Fruit fly (Drosophila melanogaster) whole organism, embryonic: ENCODE data around the gene Targ2.

ENCODE experiments used
- Ada2b ChIP-seq: fragments of 200-800 bp; sonication (Bioruptor generic); IDR thresholded peaks from 2 replicates; pipeline ENCODE4 v1.3.6; 2022; ENCODE audit warnings: missing biosample characterization, missing genetic modification characterization
- Adf1 ChIP-seq: fragments of 200-800 bp; sonication (Bioruptor generic); IDR thresholded peaks from 2 replicates; pipeline ENCODE4 v1.3.6; 2022; ENCODE audit warnings: missing biosample characterization, missing genetic modification characterization
- CG10565 ChIP-seq: fragments of 200-800 bp; sonication (Bioruptor generic); optimal IDR thresholded peaks from 3 replicates; lab custom pipeline; 2016; ENCODE audit warnings: missing biosample characterization, mild to moderate bottlenecking, missing genetic modification characterization
- CG11696 ChIP-seq: fragments of 200-800 bp; sonication (Bioruptor generic); IDR thresholded peaks from 2 replicates; pipeline ENCODE4 v1.3.6; 2022; ENCODE audit warnings: missing biosample characterization, missing genetic modification characterization
- CG12391 ChIP-seq: fragments of 200-800 bp; sonication (Bioruptor generic); optimal IDR thresholded peaks from 3 replicates; lab custom pipeline; 2018; ENCODE audit warnings: missing biosample characterization, mild to moderate bottlenecking, missing genetic modification characterization, moderate library complexity
- CG13775 ChIP-seq: fragments of 200-800 bp; sonication (Bioruptor generic); optimal IDR thresholded peaks from 3 replicates; lab custom pipeline; 2017; ENCODE audit warnings: missing biosample characterization, mild to moderate bottlenecking, missing genetic modification characterization
- CG18764 ChIP-seq: fragments of 200-800 bp; sonication (Bioruptor generic); optimal IDR thresholded peaks from 3 replicates; lab custom pipeline; 2016; ENCODE audit warnings: missing biosample characterization, missing genetic modification characterization
- CG2199 ChIP-seq: fragments of 200-800 bp; sonication (Bioruptor generic); IDR thresholded peaks from 3 replicates; pipeline ENCODE4 v1.3.6; 2022; ENCODE audit warnings: missing biosample characterization, missing genetic modification characterization
- CG3281 ChIP-seq: fragments of 200-800 bp; sonication (Bioruptor generic); optimal IDR thresholded peaks from 3 replicates; lab custom pipeline; 2017; ENCODE audit warnings: missing biosample characterization, mild to moderate bottlenecking, missing genetic modification characterization
- CG42726 ChIP-seq: fragments of 200-800 bp; sonication (Bioruptor generic); IDR thresholded peaks from 2 replicates; pipeline ENCODE4 v1.3.6; 2022; ENCODE audit warnings: missing biosample characterization, missing genetic modification characterization; ENCODE audit not compliant: partially characterized antibody
- CG4282 ChIP-seq: fragments of 200-800 bp; sonication (Bioruptor generic); optimal IDR thresholded peaks from 2 replicates; lab custom pipeline; 2016; ENCODE audit warnings: missing biosample characterization, missing genetic modification characterization
- CG43689 ChIP-seq: fragments of 200-800 bp; sonication (Bioruptor generic); IDR thresholded peaks from 2 replicates; pipeline ENCODE4 v1.3.6; 2022; ENCODE audit warnings: missing biosample characterization, missing genetic modification characterization
- CG6689 ChIP-seq: fragments of 200-800 bp; sonication (Bioruptor generic); IDR thresholded peaks from 2 replicates; pipeline ENCODE4 v1.3.6; 2022; ENCODE audit warnings: missing biosample characterization, missing genetic modification characterization
- CG6791 ChIP-seq: fragments of 200-800 bp; sonication (Bioruptor generic); IDR thresholded peaks from 3 replicates; pipeline ENCODE4 v1.3.6; 2022; ENCODE audit warnings: missing biosample characterization, missing genetic modification characterization; ENCODE audit not compliant: partially characterized antibody
- CG9437 ChIP-seq: fragments of 200-800 bp; sonication (Bioruptor generic); optimal IDR thresholded peaks from 2 replicates; lab custom pipeline; 2018; ENCODE audit warnings: missing biosample characterization, mild to moderate bottlenecking, missing genetic modification characterization
- CG9609 ChIP-seq: fragments of 200-800 bp; sonication (Bioruptor generic); optimal IDR thresholded peaks from 3 replicates; lab custom pipeline; 2016; ENCODE audit warnings: missing biosample characterization, missing genetic modification characterization
- CHES-1-like ChIP-seq: fragments of 200-800 bp; sonication (Bioruptor generic); optimal IDR thresholded peaks from 2 replicates; lab custom pipeline; 2016; ENCODE audit warnings: missing biosample characterization, missing genetic modification characterization
- D ChIP-seq, 2 experiments: fragments of 200-800 bp in 1 of 2; fragments of >200 bp in 1 of 2; sonication (Bioruptor generic) in 1 of 2; optimal IDR thresholded peaks; 2 replicates in 1 of 2; 3 replicates in 1 of 2; lab custom pipeline; 2017; ENCODE audit warnings: mild to moderate bottlenecking in 1 of 2, missing biosample characterization in 1 of 2, missing genetic modification characterization in 1 of 2, missing genetic modification reagents in 1 of 2
- Dad ChIP-seq: fragments of 200-800 bp; sonication (Bioruptor generic); optimal IDR thresholded peaks from 3 replicates; lab custom pipeline; 2016; ENCODE audit warnings: missing biosample characterization, missing genetic modification characterization
- H2.0 ChIP-seq: fragments of 200-800 bp; sonication (Bioruptor generic); IDR thresholded peaks from 2 replicates; pipeline ENCODE4 v1.3.6; 2022; ENCODE audit warnings: missing biosample characterization, missing genetic modification characterization
- HLH3B ChIP-seq: fragments of 200-800 bp; sonication (Bioruptor generic); IDR thresholded peaks from 2 replicates; pipeline ENCODE4 v1.3.6; 2022; ENCODE audit warnings: missing biosample characterization, missing genetic modification characterization
- HmgD ChIP-seq: fragments of 200-800 bp; sonication (Bioruptor generic); optimal IDR thresholded peaks from 3 replicates; lab custom pipeline; 2016; ENCODE audit warnings: missing biosample characterization, missing genetic modification characterization
- MTF-1 ChIP-seq: fragments of 200-800 bp; sonication (Bioruptor generic); optimal IDR thresholded peaks from 2 replicates; lab custom pipeline; 2018; ENCODE audit warnings: missing biosample characterization, mild to moderate bottlenecking, missing genetic modification characterization, borderline replicate concordance
- Myb ChIP-seq: fragments of 200-800 bp; sonication (Bioruptor generic); optimal IDR thresholded peaks from 2 replicates; lab custom pipeline; 2016; ENCODE audit warnings: missing biosample characterization, missing genetic modification characterization
- Ravus ChIP-seq: fragments of 200-800 bp; sonication (Bioruptor generic); IDR thresholded peaks from 2 replicates; pipeline ENCODE4 v1.3.6; 2022; ENCODE audit warnings: missing biosample characterization, missing genetic modification characterization
- Ssrp ChIP-seq: fragments of 200-800 bp; sonication (Bioruptor generic); optimal IDR thresholded peaks from 2 replicates; lab custom pipeline; 2018; ENCODE audit warnings: missing biosample characterization, mild to moderate bottlenecking, missing genetic modification characterization, moderate library complexity
- Stat92E ChIP-seq, 3 experiments: fragments of >200 bp in 2 of 3; fragments of 200-800 bp in 1 of 3; sonication (Bioruptor generic) in 1 of 3; optimal IDR thresholded peaks; 2 replicates each; lab custom pipeline; 2017 to 2019; ENCODE audit warnings: missing biosample characterization in 3 of 3, missing genetic modification characterization in 3 of 3, mild to moderate bottlenecking in 1 of 3, moderate library complexity in 1 of 3
- amos ChIP-seq: fragments of 200-800 bp; sonication (Bioruptor generic); IDR thresholded peaks from 2 replicates; pipeline ENCODE4 v1.3.6; 2022; ENCODE audit warnings: missing biosample characterization, missing genetic modification characterization; ENCODE audit not compliant: partially characterized antibody
- ara ChIP-seq: fragments of 200-800 bp; sonication (Bioruptor generic); IDR thresholded peaks from 2 replicates; pipeline ENCODE4 v1.3.6; 2022; ENCODE audit warnings: missing biosample characterization, missing genetic modification characterization
- ase ChIP-seq: fragments of 200-800 bp; sonication (Bioruptor generic); IDR thresholded peaks from 3 replicates; pipeline ENCODE4 v1.3.6; 2022; ENCODE audit warnings: missing biosample characterization, missing genetic modification characterization
- bab2 ChIP-seq: fragments of 200-800 bp; sonication (Bioruptor generic); optimal IDR thresholded peaks from 2 replicates; lab custom pipeline; 2016; ENCODE audit warnings: missing biosample characterization, missing genetic modification characterization
- cato ChIP-seq: fragments of 200-800 bp; sonication (Bioruptor generic); optimal IDR thresholded peaks from 2 replicates; lab custom pipeline; 2016; ENCODE audit warnings: missing biosample characterization, missing genetic modification characterization, borderline replicate concordance
- corto ChIP-seq: fragments of 200-800 bp; sonication (Bioruptor generic); optimal IDR thresholded peaks from 2 replicates; lab custom pipeline; 2016; ENCODE audit warnings: missing biosample characterization, mild to moderate bottlenecking, missing genetic modification characterization, moderate library complexity
- dmrt11E ChIP-seq: fragments of 200-800 bp; sonication (Bioruptor generic); optimal IDR thresholded peaks from 3 replicates; lab custom pipeline; 2018; ENCODE audit warnings: missing biosample characterization, mild to moderate bottlenecking, missing genetic modification characterization, moderate library complexity
- ewg ChIP-seq: fragments of 200-800 bp; sonication (Bioruptor generic); optimal IDR thresholded peaks from 3 replicates; lab custom pipeline; 2017; ENCODE audit warnings: mild to moderate bottlenecking, missing biosample characterization, missing genetic modification reagents, missing genetic modification characterization
- exex ChIP-seq: fragments of 200-800 bp; sonication (Bioruptor generic); optimal IDR thresholded peaks from 4 replicates; lab custom pipeline; 2018; ENCODE audit warnings: missing biosample characterization, mild to moderate bottlenecking, missing genetic modification characterization, moderate library complexity
- fd96Cb ChIP-seq: fragments of 200-800 bp; sonication (Bioruptor generic); optimal IDR thresholded peaks from 2 replicates; lab custom pipeline; 2018; ENCODE audit warnings: missing biosample characterization, mild to moderate bottlenecking, missing genetic modification characterization, moderate library complexity
- jing ChIP-seq: fragments of 200-800 bp; sonication (Bioruptor generic); optimal IDR thresholded peaks from 2 replicates; lab custom pipeline; 2018; ENCODE audit warnings: missing biosample characterization, mild to moderate bottlenecking, missing genetic modification characterization
- ken ChIP-seq: fragments of 200-800 bp; sonication (Bioruptor generic); IDR thresholded peaks from 3 replicates; pipeline ENCODE4 v1.3.6; 2022; ENCODE audit warnings: missing biosample characterization, missing genetic modification characterization
- lilli ChIP-seq: fragments of 200-800 bp; sonication (Bioruptor generic); optimal IDR thresholded peaks from 3 replicates; lab custom pipeline; 2016; ENCODE audit warnings: missing biosample characterization, missing genetic modification characterization
- luna ChIP-seq: fragments of 200-800 bp; sonication (Bioruptor generic); optimal IDR thresholded peaks from 2 replicates; lab custom pipeline; 2016; ENCODE audit warnings: missing biosample characterization, missing genetic modification characterization
- otp ChIP-seq: fragments of 200-800 bp; sonication (Bioruptor generic); IDR thresholded peaks from 3 replicates; pipeline ENCODE4, ENCODE4 v1.3.6; 2022; ENCODE audit warnings: missing biosample characterization, missing genetic modification characterization
- p53 ChIP-seq: fragments of 200-800 bp; sonication (Bioruptor generic); optimal IDR thresholded peaks from 2 replicates; lab custom pipeline; 2016; ENCODE audit warnings: missing biosample characterization, missing genetic modification characterization
- pzg ChIP-seq: fragments of 200-800 bp; sonication (Bioruptor generic); optimal IDR thresholded peaks from 3 replicates; lab custom pipeline; 2018; ENCODE audit warnings: missing biosample characterization, mild to moderate bottlenecking, missing genetic modification characterization, moderate library complexity
- sens ChIP-seq: fragments of 200-800 bp; sonication (Bioruptor generic); peaks from one replicate; lab custom pipeline; 2016; ENCODE audit warnings: missing biosample characterization, missing genetic modification characterization
- slou ChIP-seq: fragments of 200-800 bp; sonication (Bioruptor generic); optimal IDR thresholded peaks from 3 replicates; lab custom pipeline; 2016; ENCODE audit warnings: missing biosample characterization, missing genetic modification characterization
- sug ChIP-seq: fragments of 200-800 bp; optimal IDR thresholded peaks from 2 replicates; lab custom pipeline; 2019; ENCODE audit warnings: missing biosample characterization, mild to moderate bottlenecking, missing genetic modification characterization, moderate library complexity
- trem ChIP-seq: fragments of 200-800 bp; optimal IDR thresholded peaks from 3 replicates; lab custom pipeline; 2019; ENCODE audit warnings: missing biosample characterization, mild to moderate bottlenecking, missing genetic modification characterization, moderate library complexity
- trh ChIP-seq: fragments of 200-800 bp; sonication (Bioruptor generic); optimal IDR thresholded peaks from 2 replicates; lab custom pipeline; 2016; ENCODE audit warnings: missing biosample characterization, missing genetic modification characterization
- wor ChIP-seq: fragments of 200-800 bp; sonication (Bioruptor generic); IDR thresholded peaks from 2 replicates; pipeline ENCODE4 v1.3.6; 2022; ENCODE audit warnings: missing biosample characterization, missing genetic modification characterization
- zen2 ChIP-seq: fragments of 200-800 bp; sonication (Bioruptor generic); IDR thresholded peaks from 3 replicates; pipeline ENCODE4 v1.3.6; 2022; ENCODE audit warnings: missing biosample characterization, missing genetic modification characterization; ENCODE audit not compliant: partially characterized antibody

The Targ2 gene

dm6 chr3L:21196563-21196962 is 6.5 kb downstream of the Targ2 start, which contains the start of the genes Targ3 and park (continued):
- TF ChIP-seq ewg (GFP tag; lab: Kevin White, UChicago), result peak; percentile 11
- no peak for TF ChIP-seq CG18764 (GFP tag; lab: Kevin White, UChicago)
- no peak for TF ChIP-seq HLH3B
- TF ChIP-seq bab2 (GFP tag; lab: Kevin White, UChicago), result no peak
- no peak for TF ChIP-seq cato (GFP tag; lab: Kevin White, UChicago)
- TF ChIP-seq trem (tag; lab: Kevin White, UChicago), result no peak
- no peak for TF ChIP-seq zen2 (GFP tag; lab: Robert Waterston, UW)
- peak; percentile 79 for TF ChIP-seq sens (GFP tag; lab: Kevin White, UChicago)
- TF ChIP-seq ara (GFP tag; lab: Robert Waterston, UW), result no peak
- TF ChIP-seq corto (GFP tag; lab: Kevin White, UChicago), result no peak
- no peak for TF ChIP-seq exex (tag; lab: Kevin White, UChicago)
- no peak for TF ChIP-seq luna (GFP tag; lab: Kevin White, UChicago)
- no peak for TF ChIP-seq Ada2b (GFP tag; lab: Robert Waterston, UW)
- 0 out of 2 replicates have a peak, but pooled peaks have one; percentile 24 for TF ChIP-seq H2.0 (GFP tag; lab: Robert Waterston, UW)
- TF ChIP-seq sug (tag; lab: Kevin White, UChicago), result peak; percentile 7
- no peak for TF ChIP-seq CG6791 (GFP tag; lab: Robert Waterston, UW)
- no peak for TF ChIP-seq CG11696 (GFP tag; lab: Robert Waterston, UW)
- TF ChIP-seq Dad (GFP tag; lab: Kevin White, UChicago), result peak; percentile 1
- TF ChIP-seq CG6689 (GFP tag; lab: Robert Waterston, UW), result no peak
- TF ChIP-seq slou (GFP tag; lab: Kevin White, UChicago), result no peak
- TF ChIP-seq lilli, result peak; percentile 61
- TF ChIP-seq Myb (GFP tag; lab: Kevin White, UChicago), result peak; percentile 49
- TF ChIP-seq fd96Cb (tag; lab: Kevin White, UChicago), result no peak
- peak; percentile 86 for TF ChIP-seq pzg (GFP tag; lab: Kevin White, UChicago)
- TF ChIP-seq CG13775 (GFP tag; lab: Kevin White, UChicago), result peak; percentile 2
- no peak for TF ChIP-seq CG3281
- TF ChIP-seq Ravus (GFP tag; lab: Robert Waterston, UW), result no peak
- no peak for TF ChIP-seq Ssrp (tag; lab: Kevin White, UChicago)
- TF ChIP-seq HmgD (GFP tag; lab: Kevin White, UChicago), result peak; percentile 45
- TF ChIP-seq CG9437 (GFP tag; lab: Kevin White, UChicago), result peak; percentile 23
- TF ChIP-seq CG4282, result peak; percentile 55
- no peak for TF ChIP-seq wor
- TF ChIP-seq ase (GFP tag; lab: Robert Waterston, UW), result no peak
- TF ChIP-seq jing (GFP tag; lab: Kevin White, UChicago), result no peak
- 0 out of 3 replicates have a peak, but pooled peaks have one; percentile 9 for TF ChIP-seq otp (GFP tag; lab: Robert Waterston, UW)
- TF ChIP-seq CG10565 (GFP tag; lab: Kevin White, UChicago), result no peak
- TF ChIP-seq ken (GFP tag; lab: Robert Waterston, UW), result no peak
- TF ChIP-seq CG43689, result no peak
- TF ChIP-seq Stat92E (GFP tag; optimal IDR thresholded peaks at IDR 0.05; lab: Kevin White, UChicago), result no peak
- peak; percentile 28 for TF ChIP-seq CHES-1-like
- TF ChIP-seq p53 (GFP tag; lab: Kevin White, UChicago), result no peak
- no peak for TF ChIP-seq dmrt11E (tag; lab: Kevin White, UChicago)
- TF ChIP-seq amos, result no peak; the same call in 1 of the 2 replicates
- no peak for TF ChIP-seq Adf1 (GFP tag; lab: Robert Waterston, UW)
- TF ChIP-seq MTF-1 (GFP tag; lab: Kevin White, UChicago), result no peak
- no peak for TF ChIP-seq CG12391 (tag; lab: Kevin White, UChicago)
- TF ChIP-seq CG9609 (GFP tag; lab: Kevin White, UChicago), result peak; percentile 43
- TF ChIP-seq D (optimal IDR thresholded peaks at IDR 0.05; lab: Kevin White, UChicago), result no peak
- no peak for TF ChIP-seq D (GFP tag; optimal IDR thresholded peaks at IDR 0.05; lab: Kevin White, UChicago)
- TF ChIP-seq trh (GFP tag; lab: Kevin White, UChicago), result no peak
- TF ChIP-seq CG2199 (GFP tag; lab: Robert Waterston, UW), result 0 out of 3 replicates have a peak, but pooled peaks have one; percentile 33
- no peak for TF ChIP-seq CG42726 (GFP tag; lab: Robert Waterston, UW)
